Worm (Caenorhabditis elegans) whole organism, L3 larva: Measurements from ENCODE around the gene frpr-9.

ENCODE experiments used
- aly-2 ChIP-seq: fragments of 150-350 bp; optimal IDR thresholded peaks from 2 replicates; lab custom pipeline; 2014; ENCODE audit warnings: missing biosample characterization, missing genetic modification characterization
- ama-1 ChIP-seq: fragments of 150-350 bp; optimal IDR thresholded peaks from 2 replicates; lab custom pipeline; 2018
- ceh-16 ChIP-seq: sonication (generic microtip); optimal IDR thresholded peaks from 2 replicates; lab custom pipeline; 2017; ENCODE audit warnings: missing biosample characterization, missing genetic modification characterization
- egl-27 ChIP-seq: sonication (generic microtip); optimal IDR thresholded peaks from 4 replicates; lab custom pipeline; 2017; ENCODE audit warnings: missing biosample characterization, missing genetic modification reagents, missing genetic modification characterization
- eor-1 ChIP-seq, 2 experiments: fragments of 150-350 bp; optimal IDR thresholded peaks; 2 replicates each; lab custom pipeline; 2014 to 2018; ENCODE audit warnings: missing biosample characterization in 2 of 2, missing genetic modification characterization in 2 of 2
- fkh-10 ChIP-seq: sonication (generic microtip); optimal IDR thresholded peaks from 2 replicates; lab custom pipeline; 2017; ENCODE audit warnings: missing biosample characterization, missing genetic modification reagents, missing genetic modification characterization
- fos-1 ChIP-seq: fragments of 150-350 bp; optimal IDR thresholded peaks from 2 replicates; lab custom pipeline; 2014; ENCODE audit warnings: missing biosample characterization, missing genetic modification characterization
- jun-1 ChIP-seq: fragments of 150-350 bp; optimal IDR thresholded peaks from 2 replicates; lab custom pipeline; 2014; ENCODE audit warnings: missing biosample characterization, missing genetic modification reagents, missing genetic modification characterization
- lin-15B ChIP-seq: fragments of 150-350 bp; optimal IDR thresholded peaks from 2 replicates; lab custom pipeline; 2014; ENCODE audit warnings: missing biosample characterization, missing genetic modification characterization
- nhr-23 ChIP-seq: fragments of 150-350 bp; optimal IDR thresholded peaks from 2 replicates; lab custom pipeline; 2014; ENCODE audit warnings: missing biosample characterization, missing genetic modification reagents, missing genetic modification characterization
- nhr-76 ChIP-seq: fragments of 150-350 bp; sonication (generic microtip); optimal IDR thresholded peaks from 5 replicates; lab custom pipeline; 2014; ENCODE audit warnings: missing biosample characterization, missing genetic modification characterization
- pha-4 ChIP-seq: fragments of 150-350 bp; optimal IDR thresholded peaks from 2 replicates; lab custom pipeline; 2014; ENCODE audit warnings: missing biosample characterization, missing genetic modification reagents, missing genetic modification characterization
- unc-39 ChIP-seq: sonication (generic microtip); optimal IDR thresholded peaks from 4 replicates; lab custom pipeline; 2017; ENCODE audit warnings: missing biosample characterization, missing genetic modification characterization
- ztf-11 ChIP-seq: fragments of 150-350 bp; optimal IDR thresholded peaks from 2 replicates; lab custom pipeline; 2014; ENCODE audit warnings: missing biosample characterization, missing genetic modification characterization

DNA sequence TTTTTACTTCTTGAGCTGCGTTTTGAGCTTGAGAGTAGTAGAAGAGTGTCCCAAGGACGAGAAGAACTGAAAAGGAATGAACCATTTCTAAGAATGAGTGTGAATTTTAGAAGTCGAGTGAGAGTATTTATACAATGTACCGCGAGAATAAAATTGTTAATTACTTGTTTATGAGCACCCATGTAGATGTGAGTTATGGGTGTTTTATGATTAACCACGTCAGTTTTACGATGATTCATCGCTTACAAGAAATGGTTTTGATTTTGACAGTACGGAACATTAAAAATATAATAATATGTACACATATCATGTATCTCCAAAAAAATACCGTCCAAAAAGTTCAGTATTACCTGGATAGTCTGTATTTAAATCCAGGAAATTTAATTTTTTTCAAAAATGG is 37.6 kb upstream of the frpr-9 start, which contains the start of gene clec-221:
- TF ChIP-seq unc-39, result no peak
- no peak for TF ChIP-seq fos-1 (tag; lab: Kevin White, UChicago)
- TF ChIP-seq fkh-10 (GFP tag; lab: Kevin White, UChicago), result no peak
- TF ChIP-seq egl-27 (tag; lab: Kevin White, UChicago), result no peak
- TF ChIP-seq jun-1 (tag; lab: Kevin White, UChicago), result no peak
- TF ChIP-seq ceh-16, result no peak
- no peak for TF ChIP-seq aly-2
- TF ChIP-seq nhr-76 (tag; lab: Kevin White, UChicago), result no peak
- TF ChIP-seq ama-1 (lab: Kevin White, UChicago), result no peak
- no peak for TF ChIP-seq ztf-11
- no peak for TF ChIP-seq lin-15B
- TF ChIP-seq eor-1 (tag; optimal IDR thresholded peaks at IDR 0.05; lab: Kevin White, UChicago), result no peak
- no peak for TF ChIP-seq nhr-23 (tag; lab: Kevin White, UChicago)
- no peak for TF ChIP-seq pha-4 (tag; lab: Kevin White, UChicago)
